Fruit fly (Drosophila melanogaster) whole organism, embryonic: Measurements from ENCODE around the gene CG5180.

Experiments used
- Atf-2 ChIP-seq: fragments of 200-800 bp; sonication (Bioruptor generic); optimal IDR thresholded peaks from 2 replicates; lab custom pipeline; 2016; ENCODE audit warnings: missing biosample characterization, missing genetic modification characterization
- Atf3 ChIP-seq: fragments of 200-800 bp; sonication (Bioruptor generic); optimal IDR thresholded peaks from 3 replicates; lab custom pipeline; 2016; ENCODE audit warnings: missing biosample characterization, missing genetic modification characterization
- Awh ChIP-seq: fragments of 200-800 bp; sonication (Bioruptor generic); IDR thresholded peaks from 2 replicates; pipeline ENCODE4, ENCODE4 v1.3.6; 2022; ENCODE audit warnings: missing biosample characterization, missing genetic modification characterization
- Bdp1 ChIP-seq: fragments of 200-800 bp; sonication (Bioruptor generic); optimal IDR thresholded peaks from 3 replicates; lab custom pipeline; 2016; ENCODE audit warnings: missing biosample characterization, missing genetic modification characterization
- BtbVII ChIP-seq: fragments of 200-800 bp; sonication (Bioruptor generic); optimal IDR thresholded peaks from 3 replicates; lab custom pipeline; 2017; ENCODE audit warnings: missing biosample characterization, mild to moderate bottlenecking, missing genetic modification characterization
- CG10147 ChIP-seq: fragments of 200-800 bp; sonication (Bioruptor generic); optimal IDR thresholded peaks from 2 replicates; lab custom pipeline; 2019; ENCODE audit warnings: missing biosample characterization, mild to moderate bottlenecking, missing genetic modification characterization, moderate library complexity
- CG10209 ChIP-seq: fragments of 200-800 bp; sonication (Bioruptor generic); optimal IDR thresholded peaks from 3 replicates; lab custom pipeline; 2017; ENCODE audit warnings: missing biosample characterization, mild to moderate bottlenecking, missing genetic modification characterization, missing genetic modification reagents
- CG1024 ChIP-seq: fragments of 200-800 bp; sonication (Bioruptor generic); IDR thresholded peaks from 2 replicates; pipeline ENCODE4 v1.3.6; 2022; ENCODE audit warnings: missing biosample characterization, missing genetic modification characterization
- CG10366 ChIP-seq: fragments of 200-800 bp; sonication (Bioruptor generic); IDR thresholded peaks from 2 replicates; pipeline ENCODE4 v1.3.6; 2022; ENCODE audit warnings: missing biosample characterization, missing genetic modification characterization
- CG12155 ChIP-seq: fragments of 200-800 bp; sonication (Bioruptor generic); optimal IDR thresholded peaks from 3 replicates; lab custom pipeline; 2016; ENCODE audit warnings: missing biosample characterization, missing genetic modification characterization
- CG12744 ChIP-seq: fragments of 200-800 bp; sonication (Bioruptor generic); optimal IDR thresholded peaks from 2 replicates; lab custom pipeline; 2016; ENCODE audit warnings: missing biosample characterization, missing genetic modification characterization
- CG13624 ChIP-seq: fragments of 200-800 bp; sonication (Bioruptor generic); optimal IDR thresholded peaks from 2 replicates; lab custom pipeline; 2016; ENCODE audit warnings: missing biosample characterization, missing genetic modification characterization
- CG14710 ChIP-seq: fragments of 200-800 bp; sonication (Bioruptor generic); optimal IDR thresholded peaks from 3 replicates; lab custom pipeline; 2019; ENCODE audit warnings: missing biosample characterization, mild to moderate bottlenecking, missing genetic modification characterization, moderate library complexity
- CG16813 ChIP-seq: fragments of 200-800 bp; sonication (Bioruptor generic); IDR thresholded peaks from 3 replicates; pipeline ENCODE4 v1.3.6; 2022; ENCODE audit warnings: missing biosample characterization, missing genetic modification characterization; ENCODE audit not compliant: partially characterized antibody
- CG17912 ChIP-seq: fragments of 200-800 bp; sonication (Bioruptor generic); optimal IDR thresholded peaks from 2 replicates; lab custom pipeline; 2018; ENCODE audit warnings: missing biosample characterization, mild to moderate bottlenecking, missing genetic modification characterization
- CG2202 ChIP-seq: fragments of 200-800 bp; sonication (Bioruptor generic); optimal IDR thresholded peaks from 2 replicates; lab custom pipeline; 2018; ENCODE audit warnings: missing biosample characterization, mild to moderate bottlenecking, missing genetic modification characterization
- CG2712 ChIP-seq: fragments of 200-800 bp; optimal IDR thresholded peaks from 3 replicates; lab custom pipeline; 2019; ENCODE audit warnings: missing biosample characterization, mild to moderate bottlenecking, missing genetic modification characterization, moderate library complexity
- CG30403 ChIP-seq: fragments of 200-800 bp; sonication (Bioruptor generic); optimal IDR thresholded peaks from 3 replicates; lab custom pipeline; 2016; ENCODE audit warnings: missing biosample characterization, missing genetic modification characterization
- CG31365 ChIP-seq: fragments of 200-800 bp; sonication (Bioruptor generic); optimal IDR thresholded peaks from 2 replicates; lab custom pipeline; 2018; ENCODE audit warnings: missing biosample characterization, mild to moderate bottlenecking, missing genetic modification characterization
- CG31441 ChIP-seq: fragments of 200-800 bp; sonication (Bioruptor generic); IDR thresholded peaks from 2 replicates; pipeline ENCODE4 v1.3.6; 2022; ENCODE audit warnings: missing biosample characterization, missing genetic modification characterization
- CG3281 ChIP-seq: fragments of 200-800 bp; sonication (Bioruptor generic); optimal IDR thresholded peaks from 3 replicates; lab custom pipeline; 2017; ENCODE audit warnings: missing biosample characterization, mild to moderate bottlenecking, missing genetic modification characterization
- CG34224 ChIP-seq: fragments of 200-800 bp; sonication (Bioruptor generic); IDR thresholded peaks from 3 replicates; pipeline ENCODE4 v1.3.6; 2022; ENCODE audit warnings: missing biosample characterization, missing genetic modification characterization; ENCODE audit not compliant: partially characterized antibody
- CG4730 ChIP-seq: fragments of 200-800 bp; sonication (Bioruptor generic); IDR thresholded peaks from 2 replicates; pipeline ENCODE4 v1.3.6; 2022; ENCODE audit warnings: missing biosample characterization, missing genetic modification characterization
- CG6683 ChIP-seq: fragments of 200-800 bp; sonication (Bioruptor generic); optimal IDR thresholded peaks from 2 replicates; lab custom pipeline; 2017; ENCODE audit warnings: missing biosample characterization, mild to moderate bottlenecking, missing genetic modification characterization, missing genetic modification reagents
- Chrac-16 ChIP-seq: fragments of 200-800 bp; sonication (Bioruptor generic); optimal IDR thresholded peaks from 3 replicates; lab custom pipeline; 2016; ENCODE audit warnings: missing biosample characterization, missing genetic modification characterization
- Dad ChIP-seq: fragments of 200-800 bp; sonication (Bioruptor generic); optimal IDR thresholded peaks from 3 replicates; lab custom pipeline; 2016; ENCODE audit warnings: missing biosample characterization, missing genetic modification characterization
- Doc3 ChIP-seq: fragments of 200-800 bp; sonication (Bioruptor generic); IDR thresholded peaks from 3 replicates; pipeline ENCODE4 v1.3.6; 2022; ENCODE audit warnings: missing biosample characterization, missing genetic modification characterization; ENCODE audit not compliant: partially characterized antibody
- Drgx ChIP-seq: fragments of 200-800 bp; sonication (Bioruptor generic); IDR thresholded peaks from 2 replicates; pipeline ENCODE4 v1.3.6; 2022; ENCODE audit warnings: missing biosample characterization, missing genetic modification characterization
- Elba2 ChIP-seq: fragments of 200-800 bp; sonication (Bioruptor generic); optimal IDR thresholded peaks from 3 replicates; lab custom pipeline; 2016; ENCODE audit warnings: missing biosample characterization, missing genetic modification characterization
- NFAT ChIP-seq: fragments of 200-800 bp; sonication (Bioruptor generic); IDR thresholded peaks from 2 replicates; pipeline ENCODE4 v1.3.6; 2022; ENCODE audit warnings: missing biosample characterization, missing genetic modification characterization
- Oaz ChIP-seq: fragments of 200-800 bp; sonication (Bioruptor generic); IDR thresholded peaks from 2 replicates; pipeline ENCODE4 v1.3.6; 2022; ENCODE audit warnings: missing biosample characterization, missing genetic modification characterization
- Ravus ChIP-seq: fragments of 200-800 bp; sonication (Bioruptor generic); IDR thresholded peaks from 2 replicates; pipeline ENCODE4 v1.3.6; 2022; ENCODE audit warnings: missing biosample characterization, missing genetic modification characterization
- Ssrp ChIP-seq: fragments of 200-800 bp; sonication (Bioruptor generic); optimal IDR thresholded peaks from 2 replicates; lab custom pipeline; 2018; ENCODE audit warnings: missing biosample characterization, mild to moderate bottlenecking, missing genetic modification characterization, moderate library complexity
- Taf1 ChIP-seq: fragments of 200-800 bp; sonication (Bioruptor generic); IDR thresholded peaks from 2 replicates; pipeline ENCODE4 v1.3.6; 2022; ENCODE audit warnings: missing biosample characterization, missing genetic modification characterization
- cad ChIP-seq: fragments of >200 bp; optimal IDR thresholded peaks from 2 replicates; lab custom pipeline; 2017; ENCODE audit warnings: missing biosample characterization, missing genetic modification characterization
- cas ChIP-seq: fragments of 200-800 bp; sonication (Bioruptor generic); IDR thresholded peaks from 2 replicates; pipeline ENCODE4 v1.3.6; 2022; ENCODE audit warnings: missing biosample characterization, missing genetic modification characterization
- chif ChIP-seq, 2 experiments: fragments of 200-800 bp; sonication (Bioruptor generic); optimal IDR thresholded peaks; 3 replicates each; lab custom pipeline; 2016; ENCODE audit warnings: missing biosample characterization in 2 of 2, missing genetic modification characterization in 2 of 2
- disco-r ChIP-seq: fragments of 200-800 bp; sonication (Bioruptor generic); optimal IDR thresholded peaks from 2 replicates; lab custom pipeline; 2016; ENCODE audit warnings: missing biosample characterization, missing genetic modification characterization
- ewg ChIP-seq: fragments of 200-800 bp; sonication (Bioruptor generic); optimal IDR thresholded peaks from 3 replicates; lab custom pipeline; 2017; ENCODE audit warnings: mild to moderate bottlenecking, missing biosample characterization, missing genetic modification reagents, missing genetic modification characterization
- fd102C ChIP-seq: fragments of 200-800 bp; sonication (Bioruptor generic); optimal IDR thresholded peaks from 2 replicates; lab custom pipeline; 2018; ENCODE audit warnings: missing biosample characterization, mild to moderate bottlenecking, missing genetic modification characterization, moderate library complexity
- fu2 ChIP-seq: fragments of 200-800 bp; sonication (Bioruptor generic); optimal IDR thresholded peaks from 2 replicates; lab custom pipeline; 2016; ENCODE audit warnings: missing biosample characterization, missing genetic modification characterization
- luna ChIP-seq: fragments of 200-800 bp; sonication (Bioruptor generic); optimal IDR thresholded peaks from 2 replicates; lab custom pipeline; 2016; ENCODE audit warnings: missing biosample characterization, missing genetic modification characterization
- mld ChIP-seq: fragments of 200-800 bp; sonication (Bioruptor generic); IDR thresholded peaks from 3 replicates; pipeline ENCODE4 v1.3.6; 2022; ENCODE audit warnings: missing biosample characterization, missing genetic modification characterization; ENCODE audit not compliant: partially characterized antibody
- p53 ChIP-seq: fragments of 200-800 bp; sonication (Bioruptor generic); optimal IDR thresholded peaks from 2 replicates; lab custom pipeline; 2016; ENCODE audit warnings: missing biosample characterization, missing genetic modification characterization
- ro ChIP-seq: fragments of 200-800 bp; sonication (Bioruptor generic); IDR thresholded peaks from 2 replicates; pipeline ENCODE4 v1.3.6; 2022; ENCODE audit warnings: missing biosample characterization, missing genetic modification characterization
- sens-2 ChIP-seq: fragments of 200-800 bp; sonication (Bioruptor generic); IDR thresholded peaks from 2 replicates; pipeline ENCODE4 v1.3.6; 2022; ENCODE audit warnings: missing biosample characterization, missing genetic modification characterization
- sug ChIP-seq: fragments of 200-800 bp; optimal IDR thresholded peaks from 2 replicates; lab custom pipeline; 2019; ENCODE audit warnings: missing biosample characterization, mild to moderate bottlenecking, missing genetic modification characterization, moderate library complexity
- tgo ChIP-seq: fragments of 200-800 bp; sonication (Bioruptor generic); IDR thresholded peaks from 3 replicates; pipeline ENCODE4 v1.3.6; 2022; ENCODE audit warnings: missing biosample characterization, missing genetic modification characterization
- zen ChIP-seq: fragments of 200-800 bp; sonication (Bioruptor generic); optimal IDR thresholded peaks from 3 replicates; lab custom pipeline; 2018; ENCODE audit warnings: missing biosample characterization, mild to moderate bottlenecking, missing genetic modification characterization, moderate library complexity

CG5180 gene

DNA sequence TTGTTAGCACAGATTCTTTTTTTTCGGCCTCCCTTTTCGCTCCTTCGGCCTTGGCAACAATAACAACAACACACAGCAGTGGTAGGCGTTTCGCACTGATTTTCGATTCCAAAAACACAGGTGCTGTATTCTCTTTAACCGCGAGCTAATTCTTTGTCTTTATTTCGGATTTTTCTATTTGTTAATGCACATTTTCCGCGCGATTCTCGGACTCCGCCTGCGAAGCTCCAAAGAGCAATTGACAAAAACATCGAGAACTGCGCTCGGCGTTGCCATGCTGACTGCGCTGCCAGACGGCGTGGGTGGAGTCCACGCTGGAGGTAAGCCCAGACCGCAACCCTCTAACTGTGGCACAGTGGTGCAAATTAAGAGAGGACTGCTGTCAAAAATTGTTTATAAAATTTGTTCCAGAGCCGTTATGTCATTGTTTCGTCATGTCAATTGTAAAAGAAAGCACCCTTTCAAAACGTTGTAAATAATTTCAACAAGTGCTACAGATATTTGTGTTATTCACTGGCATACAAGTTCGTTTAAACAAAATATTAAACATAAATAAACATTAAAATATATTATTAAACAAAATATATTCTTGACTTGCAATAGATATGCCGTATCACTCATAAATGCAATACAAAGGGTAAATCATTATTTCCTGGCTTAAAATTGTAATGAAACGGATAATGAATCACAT, at the start of gene CG5180, which contains the start of gene DPCoAC (continued):
- TF ChIP-seq CG10209 (GFP tag; lab: Kevin White, UChicago) (peak; percentile 28), CG31365 (tag; lab: Kevin White, UChicago) (no peak), luna (GFP tag; lab: Kevin White, UChicago) (no peak), fd102C (GFP tag; lab: Kevin White, UChicago) (no peak), Chrac-16 (peak; percentile 45), ro (GFP tag; lab: Robert Waterston, UW) (peak; percentile 43), chif (GFP tag; optimal IDR thresholded peaks at IDR 0.05; lab: Kevin White, UChicago) (peak; percentile 30 to 64), mld (no peak), p53 (GFP tag; lab: Kevin White, UChicago) (peak; percentile 6), sens-2 (GFP tag; lab: Robert Waterston, UW) (no peak), Ssrp (tag; lab: Kevin White, UChicago) (peak; percentile 59), BtbVII (GFP tag; lab: Kevin White, UChicago) (no peak), Drgx (peak; percentile 44), Bdp1 (no peak), cad (no peak), CG31441 (GFP tag; lab: Robert Waterston, UW) (peak; percentile 59; the same call in 1 of the 2 replicates), Taf1 (GFP tag; lab: Robert Waterston, UW) (peak; percentile 35; the same call in 1 of the 2 replicates), CG10366 (GFP tag; lab: Robert Waterston, UW) (peak; percentile 68), fu2 (GFP tag; lab: Kevin White, UChicago) (peak; percentile 62), Elba2 (GFP tag; lab: Kevin White, UChicago) (peak; percentile 37), Doc3 (no peak), CG2202 (tag; lab: Kevin White, UChicago) (no peak), CG34224 (GFP tag; lab: Robert Waterston, UW) (peak; percentile 50), CG16813 (GFP tag; lab: Robert Waterston, UW) (peak; percentile 51), zen (tag; lab: Kevin White, UChicago) (peak; percentile 65), CG30403 (GFP tag; lab: Kevin White, UChicago) (peak; percentile 73), CG12744 (no peak), CG14710 (tag; lab: Kevin White, UChicago) (peak; percentile 53), disco-r (no peak), CG6683 (GFP tag; lab: Kevin White, UChicago) (no peak), CG12155 (peak; percentile 87), CG4730 (GFP tag; lab: Robert Waterston, UW) (peak; percentile 56; the same call in 1 of the 2 replicates), tgo (peak; percentile 72; the same call in 2 of the 3 replicates), NFAT (GFP tag; lab: Robert Waterston, UW) (peak; percentile 92), Oaz (GFP tag; lab: Robert Waterston, UW) (peak; percentile 54; the same call in 1 of the 2 replicates), CG13624 (GFP tag; lab: Kevin White, UChicago) (peak; percentile 41), Dad (GFP tag; lab: Kevin White, UChicago) (peak; percentile 58), Ravus (GFP tag; lab: Robert Waterston, UW) (0 out of 2 replicates have a peak, but pooled peaks have one; percentile 19), Atf-2 (GFP tag; lab: Kevin White, UChicago) (peak; percentile 39), CG10147 (GFP tag; lab: Kevin White, UChicago) (peak; percentile 38), sug (tag; lab: Kevin White, UChicago) (peak; percentile 68), Atf3 (peak; percentile 14), Awh (GFP tag; lab: Robert Waterston, UW) (peak; percentile 69), CG3281 (peak; percentile 59), CG1024 (peak; percentile 58; the same call in 1 of the 2 replicates), ewg (peak; percentile 45), CG17912 (GFP tag; lab: Kevin White, UChicago) (peak; percentile 62), cas (GFP tag; lab: Robert Waterston, UW) (peak; percentile 44; the same call in 1 of the 2 replicates), CG2712 (tag; lab: Kevin White, UChicago) (peak; percentile 43)
